Fruit fly (Drosophila melanogaster) whole organism, embryonic: ENCODE results near the gene Osi17.

Experiments
- ATbp ChIP-seq: fragments of 200-800 bp; sonication (Bioruptor generic); optimal IDR thresholded peaks from 2 replicates; lab custom pipeline; 2017; ENCODE audit warnings: missing biosample characterization, mild to moderate bottlenecking, missing genetic modification characterization, missing genetic modification reagents
- Ada2b ChIP-seq: fragments of 200-800 bp; sonication (Bioruptor generic); IDR thresholded peaks from 2 replicates; pipeline ENCODE4 v1.3.6; 2022; ENCODE audit warnings: missing biosample characterization, missing genetic modification characterization
- Atf3 ChIP-seq: fragments of 200-800 bp; sonication (Bioruptor generic); optimal IDR thresholded peaks from 3 replicates; lab custom pipeline; 2016; ENCODE audit warnings: missing biosample characterization, missing genetic modification characterization
- CG10431 ChIP-seq: fragments of 200-800 bp; sonication (Bioruptor generic); optimal IDR thresholded peaks from 3 replicates; lab custom pipeline; 2018; ENCODE audit warnings: missing biosample characterization, mild to moderate bottlenecking, missing genetic modification characterization
- CG12769 ChIP-seq: fragments of 200-800 bp; sonication (Bioruptor generic); optimal IDR thresholded peaks from 2 replicates; lab custom pipeline; 2019; ENCODE audit warnings: missing biosample characterization, mild to moderate bottlenecking, missing genetic modification characterization, moderate library complexity
- CG12942 ChIP-seq: fragments of 200-800 bp; sonication (Bioruptor generic); optimal IDR thresholded peaks from 3 replicates; lab custom pipeline; 2016; ENCODE audit warnings: missing biosample characterization, missing genetic modification characterization
- CG13123 ChIP-seq: fragments of 200-800 bp; sonication (Bioruptor generic); optimal IDR thresholded peaks from 2 replicates; lab custom pipeline; 2016; ENCODE audit warnings: missing biosample characterization, missing genetic modification characterization
- CG1647 ChIP-seq: fragments of 200-800 bp; sonication (Bioruptor generic); optimal IDR thresholded peaks from 3 replicates; lab custom pipeline; 2016; ENCODE audit warnings: missing biosample characterization, missing genetic modification characterization
- CG18262 ChIP-seq: fragments of 200-800 bp; optimal IDR thresholded peaks from 3 replicates; lab custom pipeline; 2019; ENCODE audit warnings: missing biosample characterization, mild to moderate bottlenecking, missing genetic modification characterization, moderate library complexity
- CG32767 ChIP-seq: fragments of 200-800 bp; sonication (Bioruptor generic); IDR thresholded peaks from 2 replicates; pipeline ENCODE4 v1.3.6; 2022; ENCODE audit warnings: missing biosample characterization, missing genetic modification characterization
- CG3281 ChIP-seq: fragments of 200-800 bp; sonication (Bioruptor generic); optimal IDR thresholded peaks from 3 replicates; lab custom pipeline; 2017; ENCODE audit warnings: missing biosample characterization, mild to moderate bottlenecking, missing genetic modification characterization
- CG3838 ChIP-seq: fragments of 200-800 bp; sonication (Bioruptor generic); optimal IDR thresholded peaks from 3 replicates; lab custom pipeline; 2016; ENCODE audit warnings: missing biosample characterization, missing genetic modification characterization
- CG4328 ChIP-seq: fragments of 200-800 bp; sonication (Bioruptor generic); optimal IDR thresholded peaks from 3 replicates; lab custom pipeline; 2017; ENCODE audit warnings: missing biosample characterization, missing genetic modification reagents, missing genetic modification characterization
- CG4360 ChIP-seq: fragments of 200-800 bp; sonication (Bioruptor generic); IDR thresholded peaks from 2 replicates; pipeline ENCODE4 v1.3.6; 2022; ENCODE audit warnings: missing biosample characterization, missing genetic modification characterization
- CG4707 ChIP-seq: fragments of 200-800 bp; sonication (Bioruptor generic); optimal IDR thresholded peaks from 2 replicates; lab custom pipeline; 2018; ENCODE audit warnings: missing biosample characterization, mild to moderate bottlenecking, missing genetic modification characterization, moderate library complexity
- CG4854 ChIP-seq: fragments of 200-800 bp; sonication (Bioruptor generic); optimal IDR thresholded peaks from 2 replicates; lab custom pipeline; 2016; ENCODE audit warnings: missing biosample characterization, missing genetic modification characterization, inconsistent platforms
- CG7357 ChIP-seq: fragments of 200-800 bp; sonication (Bioruptor generic); IDR thresholded peaks from 3 replicates; pipeline ENCODE4 v1.3.6; 2022; ENCODE audit warnings: missing biosample characterization, missing genetic modification characterization
- CG7745 ChIP-seq: fragments of 200-800 bp; sonication (Bioruptor generic); optimal IDR thresholded peaks from 2 replicates; lab custom pipeline; 2018; ENCODE audit warnings: missing biosample characterization, mild to moderate bottlenecking, missing genetic modification characterization, moderate library complexity
- CkIIα-i1 ChIP-seq: fragments of 200-800 bp; sonication (Bioruptor generic); IDR thresholded peaks from 2 replicates; pipeline ENCODE4 v1.3.6; 2022; ENCODE audit warnings: missing biosample characterization, missing genetic modification characterization
- CrebB ChIP-seq: fragments of 200-800 bp; sonication (Bioruptor generic); optimal IDR thresholded peaks from 3 replicates; lab custom pipeline; 2018; ENCODE audit warnings: missing biosample characterization, mild to moderate bottlenecking, missing genetic modification characterization
- D ChIP-seq, 2 experiments: fragments of 200-800 bp in 1 of 2; fragments of >200 bp in 1 of 2; sonication (Bioruptor generic) in 1 of 2; optimal IDR thresholded peaks; 2 replicates in 1 of 2; 3 replicates in 1 of 2; lab custom pipeline; 2017; ENCODE audit warnings: mild to moderate bottlenecking in 1 of 2, missing biosample characterization in 1 of 2, missing genetic modification characterization in 1 of 2, missing genetic modification reagents in 1 of 2
- Gug ChIP-seq: fragments of 200-800 bp; sonication (Bioruptor generic); IDR thresholded peaks from 4 replicates; pipeline ENCODE4 v1.3.6; 2022; ENCODE audit warnings: missing biosample characterization, missing genetic modification characterization
- MTF-1 ChIP-seq: fragments of 200-800 bp; sonication (Bioruptor generic); optimal IDR thresholded peaks from 2 replicates; lab custom pipeline; 2018; ENCODE audit warnings: missing biosample characterization, mild to moderate bottlenecking, missing genetic modification characterization, borderline replicate concordance
- NFAT ChIP-seq: fragments of 200-800 bp; sonication (Bioruptor generic); IDR thresholded peaks from 2 replicates; pipeline ENCODE4 v1.3.6; 2022; ENCODE audit warnings: missing biosample characterization, missing genetic modification characterization
- Oli ChIP-seq: fragments of 200-800 bp; sonication (Bioruptor generic); optimal IDR thresholded peaks from 2 replicates; lab custom pipeline; 2018; ENCODE audit warnings: missing biosample characterization, mild to moderate bottlenecking, missing genetic modification characterization, moderate library complexity
- Opbp ChIP-seq: fragments of 200-800 bp; sonication (Bioruptor generic); IDR thresholded peaks from 3 replicates; pipeline ENCODE4 v1.3.6; 2022; ENCODE audit warnings: missing biosample characterization, missing genetic modification characterization; ENCODE audit not compliant: partially characterized antibody
- Pdp1 ChIP-seq, 2 experiments: fragments of 200-800 bp; sonication (Bioruptor generic); optimal IDR thresholded peaks; 3 replicates each; lab custom pipeline; 2016; ENCODE audit warnings: missing biosample characterization in 2 of 2, missing genetic modification characterization in 2 of 2, mild to moderate bottlenecking in 1 of 2, moderate library complexity in 1 of 2
- Ptx1 ChIP-seq: fragments of 200-800 bp; sonication (Bioruptor generic); IDR thresholded peaks from 2 replicates; pipeline ENCODE4 v1.3.6; 2022; ENCODE audit warnings: missing biosample characterization, missing genetic modification characterization
- Ravus ChIP-seq: fragments of 200-800 bp; sonication (Bioruptor generic); IDR thresholded peaks from 2 replicates; pipeline ENCODE4 v1.3.6; 2022; ENCODE audit warnings: missing biosample characterization, missing genetic modification characterization
- Scr ChIP-seq: fragments of 200-800 bp; sonication (Bioruptor generic); IDR thresholded peaks from 2 replicates; pipeline ENCODE4 v1.3.6; 2022; ENCODE audit warnings: missing biosample characterization, missing genetic modification characterization; ENCODE audit not compliant: partially characterized antibody
- ab ChIP-seq: fragments of 200-800 bp; sonication (Bioruptor generic); optimal IDR thresholded peaks from 2 replicates; lab custom pipeline; 2016; ENCODE audit warnings: missing biosample characterization, missing genetic modification characterization
- ac ChIP-seq: fragments of 200-800 bp; sonication (Bioruptor generic); optimal IDR thresholded peaks from 3 replicates; lab custom pipeline; 2017; ENCODE audit warnings: missing biosample characterization, mild to moderate bottlenecking, missing genetic modification characterization
- al ChIP-seq: fragments of 200-800 bp; sonication (Bioruptor generic); IDR thresholded peaks from 2 replicates; pipeline ENCODE4 v1.3.6; 2022; ENCODE audit warnings: missing biosample characterization, missing genetic modification characterization
- ato ChIP-seq: fragments of 200-800 bp; sonication (Bioruptor generic); IDR thresholded peaks from 2 replicates; pipeline ENCODE4 v1.3.6; 2022; ENCODE audit warnings: missing biosample characterization, missing genetic modification characterization; ENCODE audit not compliant: partially characterized antibody
- bigmax ChIP-seq: fragments of 200-800 bp; sonication (Bioruptor generic); optimal IDR thresholded peaks from 2 replicates; lab custom pipeline; 2018; ENCODE audit warnings: missing biosample characterization, mild to moderate bottlenecking, missing genetic modification characterization
- ci ChIP-seq: fragments of 200-800 bp; sonication (Bioruptor generic); IDR thresholded peaks from 3 replicates; pipeline ENCODE4 v1.3.6; 2022; ENCODE audit warnings: missing biosample characterization, missing genetic modification characterization
- dimm ChIP-seq: fragments of 200-800 bp; sonication (Bioruptor generic); IDR thresholded peaks from 2 replicates; pipeline ENCODE4 v1.3.6; 2022; ENCODE audit warnings: missing biosample characterization, missing genetic modification characterization
- ham ChIP-seq: fragments of 200-800 bp; sonication (Bioruptor generic); IDR thresholded peaks from 2 replicates; pipeline ENCODE4 v1.3.6; 2022; ENCODE audit warnings: missing biosample characterization, missing genetic modification characterization
- ind ChIP-seq: fragments of 200-800 bp; sonication (Bioruptor generic); optimal IDR thresholded peaks from 3 replicates; lab custom pipeline; 2016; ENCODE audit warnings: missing biosample characterization, missing genetic modification characterization
- jigr1 ChIP-seq: fragments of 200-800 bp; sonication (Bioruptor generic); IDR thresholded peaks from 3 replicates; pipeline ENCODE4 v1.3.6; 2022; ENCODE audit warnings: missing biosample characterization, missing genetic modification characterization
- jing ChIP-seq: fragments of 200-800 bp; sonication (Bioruptor generic); optimal IDR thresholded peaks from 2 replicates; lab custom pipeline; 2018; ENCODE audit warnings: missing biosample characterization, mild to moderate bottlenecking, missing genetic modification characterization
- mld ChIP-seq: fragments of 200-800 bp; sonication (Bioruptor generic); IDR thresholded peaks from 3 replicates; pipeline ENCODE4 v1.3.6; 2022; ENCODE audit warnings: missing biosample characterization, missing genetic modification characterization; ENCODE audit not compliant: partially characterized antibody
- oc ChIP-seq: fragments of 200-800 bp; sonication (Bioruptor generic); optimal IDR thresholded peaks from 2 replicates; lab custom pipeline; 2018; ENCODE audit warnings: missing biosample characterization, mild to moderate bottlenecking, missing genetic modification characterization, moderate library complexity
- repo ChIP-seq: fragments of 200-800 bp; sonication (Bioruptor generic); optimal IDR thresholded peaks from 2 replicates; lab custom pipeline; 2016; ENCODE audit warnings: missing biosample characterization, missing genetic modification characterization
- sens-2 ChIP-seq: fragments of 200-800 bp; sonication (Bioruptor generic); IDR thresholded peaks from 2 replicates; pipeline ENCODE4 v1.3.6; 2022; ENCODE audit warnings: missing biosample characterization, missing genetic modification characterization
- sisA ChIP-seq: fragments of 200-800 bp; sonication (Bioruptor generic); IDR thresholded peaks from 2 replicates; pipeline ENCODE4 v1.3.6; 2022; ENCODE audit warnings: missing biosample characterization, missing genetic modification characterization
- trh ChIP-seq: fragments of 200-800 bp; sonication (Bioruptor generic); optimal IDR thresholded peaks from 2 replicates; lab custom pipeline; 2016; ENCODE audit warnings: missing biosample characterization, missing genetic modification characterization
- tup ChIP-seq: fragments of 200-800 bp; sonication (Bioruptor generic); optimal IDR thresholded peaks from 2 replicates; lab custom pipeline; 2016; ENCODE audit warnings: missing biosample characterization, mild to moderate bottlenecking, missing genetic modification characterization, moderate library complexity
- wor ChIP-seq: fragments of 200-800 bp; sonication (Bioruptor generic); IDR thresholded peaks from 2 replicates; pipeline ENCODE4 v1.3.6; 2022; ENCODE audit warnings: missing biosample characterization, missing genetic modification characterization

The Osi17 gene

DNA sequence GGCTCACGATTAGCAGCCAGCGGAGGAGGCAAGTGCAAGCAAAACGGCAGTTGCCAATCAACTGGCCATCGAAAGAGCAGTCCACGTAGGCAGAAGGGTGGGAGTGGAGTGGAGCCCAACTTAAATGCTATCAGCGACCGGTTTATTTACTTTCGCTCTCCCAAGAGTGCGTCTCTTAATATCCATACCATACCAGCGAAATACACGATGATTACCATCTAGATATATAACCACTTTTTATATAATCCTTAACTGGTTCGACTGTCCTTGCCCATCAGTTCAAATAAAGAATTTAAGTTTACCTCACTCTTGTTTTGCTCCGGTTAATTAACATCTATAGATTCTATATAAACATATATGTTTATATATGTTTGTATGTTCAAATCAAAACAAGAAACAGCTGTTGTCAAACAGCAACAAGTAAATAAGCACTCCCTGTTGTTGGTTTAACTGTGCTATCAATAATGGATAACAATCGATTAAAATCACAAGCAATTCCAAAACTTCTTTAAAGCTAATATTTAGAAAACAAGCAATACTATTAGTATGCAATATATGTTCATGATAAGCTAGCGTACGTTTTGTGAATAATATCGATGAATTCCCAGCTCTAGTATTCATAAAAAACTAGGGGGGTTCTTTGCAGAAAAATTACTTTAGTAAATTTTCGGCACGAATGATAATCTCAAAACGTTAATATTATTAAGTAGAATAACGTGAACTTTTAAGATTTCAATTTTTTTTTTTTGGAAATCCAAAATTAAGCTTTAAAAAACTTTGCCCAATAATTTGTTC lies 62.1 kb downstream of the Osi17 start (continued):
- TF ChIP-seq CG7357 (no peak), CG12769 (tag; lab: Kevin White, UChicago) (peak; percentile 73), CG4707 (GFP tag; lab: Kevin White, UChicago) (peak; percentile 3), Opbp (GFP tag; lab: Robert Waterston, UW) (no peak), mld (GFP tag; lab: Robert Waterston, UW) (no peak), sens-2 (GFP tag; lab: Robert Waterston, UW) (no peak), ci (GFP tag; lab: Robert Waterston, UW) (peak; percentile 57; the same call in 1 of the 3 replicates), jing (GFP tag; lab: Kevin White, UChicago) (no peak), Ravus (GFP tag; lab: Robert Waterston, UW) (no peak), CkIIα-i1 (GFP tag; lab: Robert Waterston, UW) (no peak), CG4360 (no peak), ato (GFP tag; lab: Robert Waterston, UW) (no peak), CG18262 (peak; percentile 43), CG4328 (peak; percentile 10), sisA (GFP tag; lab: Robert Waterston, UW) (no peak), tup (peak; percentile 12), Ptx1 (GFP tag; lab: Robert Waterston, UW) (no peak), dimm (GFP tag; lab: Robert Waterston, UW) (no peak), ab (no peak), ind (GFP tag; lab: Kevin White, UChicago) (no peak), CG1647 (GFP tag; lab: Kevin White, UChicago) (peak; percentile 50), oc (tag; lab: Kevin White, UChicago) (no peak), jigr1 (GFP tag; lab: Robert Waterston, UW) (no peak), ac (GFP tag; lab: Kevin White, UChicago) (no peak), CG12942 (GFP tag; lab: Kevin White, UChicago) (no peak), Gug (GFP tag; lab: Robert Waterston, UW) (no peak), Pdp1 (GFP tag; optimal IDR thresholded peaks at IDR 0.05; lab: Kevin White, UChicago) (peak in 1 of 2 experiments; percentile 27), CrebB (tag; lab: Kevin White, UChicago) (peak; percentile 55), D (optimal IDR thresholded peaks at IDR 0.05; lab: Kevin White, UChicago) (no peak), D (GFP tag; optimal IDR thresholded peaks at IDR 0.05; lab: Kevin White, UChicago) (no peak), wor (GFP tag; lab: Robert Waterston, UW) (no peak), Oli (tag; lab: Kevin White, UChicago) (peak; percentile 10), ham (GFP tag; lab: Robert Waterston, UW) (no peak), Atf3 (GFP tag; lab: Kevin White, UChicago) (no peak), CG4854 (GFP tag; lab: Kevin White, UChicago) (peak; percentile 74), repo (no peak), CG32767 (no peak), trh (GFP tag; lab: Kevin White, UChicago) (peak; percentile 56), CG3281 (peak; percentile 63), Scr (peak; percentile 45), CG3838 (peak; percentile 56), Ada2b (no peak), ATbp (GFP tag; lab: Kevin White, UChicago) (peak; percentile 10), NFAT (no peak; the same call in 1 of the 2 replicates), CG10431 (GFP tag; lab: Kevin White, UChicago) (no peak), al (GFP tag; lab: Robert Waterston, UW) (0 out of 2 replicates have a peak, but pooled peaks have one; percentile 10), CG7745 (tag; lab: Kevin White, UChicago) (no peak), MTF-1 (GFP tag; lab: Kevin White, UChicago) (no peak), bigmax (no peak), CG13123 (GFP tag; lab: Kevin White, UChicago) (peak; percentile 42)
